Worm (Caenorhabditis elegans) whole organism, mixed stage, embryonic: ENCODE data around the gene F26A1.19.

Experiments used
- lin-13 ChIP-seq: fragments of 150-350 bp; optimal IDR thresholded peaks from 2 replicates; lab custom pipeline; 2014; ENCODE audit warnings: missing biosample characterization, missing genetic modification characterization
- lin-32 ChIP-seq: fragments of 200-800 bp; sonication (Bioruptor generic); optimal IDR thresholded peaks from 2 replicates; lab custom pipeline; 2018; ENCODE audit warnings: mild to moderate bottlenecking, missing genetic modification characterization, missing compliant biosample characterization
- nhr-237 ChIP-seq: fragments of 150-350 bp; optimal IDR thresholded peaks from 2 replicates; lab custom pipeline; 2014; ENCODE audit warnings: missing biosample characterization, missing genetic modification characterization
- nhr-28 ChIP-seq: fragments of 150-350 bp; optimal IDR thresholded peaks from 2 replicates; lab custom pipeline; 2014; ENCODE audit warnings: missing biosample characterization, missing genetic modification characterization
- nhr-76 ChIP-seq: sonication (generic microtip); optimal IDR thresholded peaks from 2 replicates; lab custom pipeline; 2017; ENCODE audit warnings: missing biosample characterization, missing genetic modification characterization
- pha-4 ChIP-seq: fragments of 150-350 bp; optimal IDR thresholded peaks from 2 replicates; lab custom pipeline; 2018; ENCODE audit warnings: missing biosample characterization, missing genetic modification reagents, missing genetic modification characterization
- ztf-11 ChIP-seq: fragments of 150-350 bp; optimal IDR thresholded peaks from 2 replicates; lab custom pipeline; 2014; ENCODE audit warnings: missing biosample characterization, missing genetic modification characterization

DNA sequence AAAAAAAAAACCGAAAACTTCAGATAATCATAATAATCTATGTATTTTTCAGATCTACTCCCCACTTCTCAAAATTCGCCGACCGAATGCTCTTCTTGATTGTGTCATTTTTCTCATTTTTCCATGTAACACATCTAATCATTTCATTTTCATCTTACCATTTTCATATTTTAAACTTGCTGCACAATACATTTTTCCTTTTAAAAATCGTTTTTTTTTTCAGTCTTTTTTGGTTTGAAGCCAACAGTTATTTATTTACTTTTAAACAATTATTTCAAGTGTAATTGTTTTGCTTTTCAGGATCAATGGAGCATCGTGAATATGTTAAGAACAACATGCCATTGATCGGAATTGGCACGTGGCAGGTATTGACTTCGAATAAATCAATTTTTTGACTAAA lies 21.5 kb downstream of the F26A1.19 start, which contains the start of gene C35D10.6:
- TF ChIP-seq pha-4 (tag; lab: Kevin White, UChicago) (no peak), nhr-237 (tag; lab: Kevin White, UChicago) (no peak), nhr-28 (tag; lab: Kevin White, UChicago) (no peak), ztf-11 (tag; lab: Kevin White, UChicago) (no peak), nhr-76 (no peak), lin-13 (no peak), lin-32 (GFP tag; lab: Kevin White, UChicago) (no peak)
